Fruit fly (Drosophila melanogaster) whole organism, prepupa: ENCODE data around the gene sip3.

ENCODE experiments used
- Blimp-1 ChIP-seq: fragments of 200-800 bp; sonication (Bioruptor generic); optimal IDR thresholded peaks from 3 replicates; lab custom pipeline; 2017; ENCODE audit warnings: missing biosample characterization, missing genetic modification characterization, mild to moderate bottlenecking, moderate library complexity, missing genetic modification reagents
- CG10631 ChIP-seq: fragments of 200-800 bp; sonication (Bioruptor generic); optimal IDR thresholded peaks from 2 replicates; lab custom pipeline; 2016; ENCODE audit warnings: missing biosample characterization, missing genetic modification characterization
- CG10669 ChIP-seq: fragments of 200-800 bp; sonication (Bioruptor generic); optimal IDR thresholded peaks from 3 replicates; lab custom pipeline; 2018; ENCODE audit warnings: missing biosample characterization, mild to moderate bottlenecking, missing genetic modification characterization, moderate library complexity
- CG11294 ChIP-seq: fragments of 200-800 bp; sonication (Bioruptor generic); IDR thresholded peaks from 2 replicates; pipeline ENCODE4 v1.3.6; 2022; ENCODE audit warnings: missing biosample characterization, missing genetic modification characterization
- CG11762 ChIP-seq: fragments of 200-800 bp; sonication (Bioruptor generic); optimal IDR thresholded peaks from 3 replicates; lab custom pipeline; 2016; ENCODE audit warnings: missing biosample characterization, missing genetic modification characterization; ENCODE audit not compliant: insufficient read depth
- CG15336 ChIP-seq: fragments of 200-800 bp; sonication (Bioruptor generic); IDR thresholded peaks from 2 replicates; pipeline ENCODE4 v1.3.6; 2022; ENCODE audit warnings: missing biosample characterization, missing genetic modification characterization
- CG16779 ChIP-seq: fragments of 200-800 bp; sonication (Bioruptor generic); optimal IDR thresholded peaks from 3 replicates; lab custom pipeline; 2017; ENCODE audit warnings: missing biosample characterization, mild to moderate bottlenecking, missing genetic modification characterization
- CG31627 ChIP-seq: fragments of 200-800 bp; sonication (Bioruptor generic); optimal IDR thresholded peaks from 3 replicates; lab custom pipeline; 2016; ENCODE audit warnings: missing biosample characterization, missing genetic modification characterization
- CG32006 ChIP-seq: fragments of 200-800 bp; sonication (Bioruptor generic); optimal IDR thresholded peaks from 3 replicates; lab custom pipeline; 2017; ENCODE audit warnings: missing biosample characterization, mild to moderate bottlenecking, missing genetic modification characterization
- CG6163 ChIP-seq: fragments of 200-800 bp; sonication (Bioruptor generic); IDR thresholded peaks from 3 replicates; pipeline ENCODE4 v1.3.6; 2022; ENCODE audit warnings: missing biosample characterization, missing genetic modification characterization
- CG6808 ChIP-seq: fragments of 200-800 bp; sonication (Bioruptor generic); optimal IDR thresholded peaks from 3 replicates; lab custom pipeline; 2017; ENCODE audit warnings: missing biosample characterization, missing genetic modification characterization, mild to moderate bottlenecking, moderate library complexity, missing genetic modification reagents
- CG6854 ChIP-seq: fragments of 200-800 bp; sonication (Bioruptor generic); optimal IDR thresholded peaks from 2 replicates; lab custom pipeline; 2017; ENCODE audit warnings: missing biosample characterization, mild to moderate bottlenecking, missing genetic modification characterization
- CG8119 ChIP-seq: fragments of 200-800 bp; sonication (Bioruptor generic); IDR thresholded peaks from 3 replicates; pipeline ENCODE4 v1.3.6; 2022; ENCODE audit warnings: missing biosample characterization, missing genetic modification characterization
- CG8319 ChIP-seq: fragments of 200-800 bp; sonication (Bioruptor generic); optimal IDR thresholded peaks from 3 replicates; lab custom pipeline; 2016; ENCODE audit warnings: missing biosample characterization, missing genetic modification characterization
- CG8632 ChIP-seq: fragments of 200-800 bp; sonication (Bioruptor generic); optimal IDR thresholded peaks from 3 replicates; lab custom pipeline; 2016; ENCODE audit warnings: missing biosample characterization, missing genetic modification characterization
- CG9139 ChIP-seq: fragments of 200-800 bp; sonication (Bioruptor generic); optimal IDR thresholded peaks from 3 replicates; lab custom pipeline; 2017; ENCODE audit warnings: missing biosample characterization, mild to moderate bottlenecking, missing genetic modification characterization
- Eip75B ChIP-seq: fragments of 200-800 bp; sonication (Bioruptor generic); optimal IDR thresholded peaks from 3 replicates; lab custom pipeline; 2016; ENCODE audit warnings: missing biosample characterization, missing genetic modification characterization
- Eip78C ChIP-seq: fragments of 200-800 bp; sonication (Bioruptor generic); peaks from one replicate; lab custom pipeline; 2016; ENCODE audit warnings: missing biosample characterization, missing genetic modification characterization
- Ets21C ChIP-seq: fragments of 200-800 bp; sonication (Bioruptor generic); optimal IDR thresholded peaks from 3 replicates; lab custom pipeline; 2016; ENCODE audit warnings: missing biosample characterization, missing genetic modification characterization
- Gug ChIP-seq: fragments of 200-800 bp; sonication (Bioruptor generic); IDR thresholded peaks from 2 replicates; pipeline ENCODE4 v1.3.6; 2022; ENCODE audit warnings: missing biosample characterization, missing genetic modification characterization
- Hr38 ChIP-seq: sonication (Bioruptor generic); optimal IDR thresholded peaks from 2 replicates; lab custom pipeline; 2016; ENCODE audit warnings: missing biosample characterization, missing genetic modification characterization
- Lpt ChIP-seq: fragments of 200-800 bp; sonication (Bioruptor generic); optimal IDR thresholded peaks from 3 replicates; lab custom pipeline; 2016; ENCODE audit warnings: missing biosample characterization, missing genetic modification characterization
- Met ChIP-seq: fragments of 200-800 bp; sonication (Bioruptor generic); optimal IDR thresholded peaks from 3 replicates; lab custom pipeline; 2016; ENCODE audit warnings: missing biosample characterization, missing genetic modification characterization
- OdsH ChIP-seq: fragments of 200-800 bp; sonication (Bioruptor generic); optimal IDR thresholded peaks from 3 replicates; lab custom pipeline; 2016; ENCODE audit warnings: missing biosample characterization, missing genetic modification characterization
- Smox ChIP-seq: fragments of 200-800 bp; sonication (Bioruptor generic); optimal IDR thresholded peaks from 3 replicates; lab custom pipeline; 2016; ENCODE audit warnings: missing biosample characterization, missing genetic modification characterization
- Sox15 ChIP-seq: fragments of 200-800 bp; sonication (Bioruptor generic); optimal IDR thresholded peaks from 3 replicates; lab custom pipeline; 2016; ENCODE audit warnings: missing biosample characterization, missing genetic modification characterization
- achi ChIP-seq: fragments of 200-800 bp; sonication (Bioruptor generic); optimal IDR thresholded peaks from 3 replicates; lab custom pipeline; 2016; ENCODE audit warnings: missing biosample characterization, missing genetic modification characterization
- acj6 ChIP-seq: fragments of 200-800 bp; sonication (Bioruptor generic); optimal IDR thresholded peaks from 3 replicates; lab custom pipeline; 2016; ENCODE audit warnings: missing biosample characterization, missing genetic modification characterization
- dsx ChIP-seq: fragments of 200-800 bp; optimal IDR thresholded peaks from 3 replicates; lab custom pipeline; 2019; ENCODE audit warnings: missing biosample characterization, mild to moderate bottlenecking, missing genetic modification characterization, moderate library complexity; ENCODE audit not compliant: poor library complexity, severe bottlenecking
- eg ChIP-seq: fragments of 200-800 bp; sonication (Bioruptor generic); IDR thresholded peaks from 3 replicates; pipeline ENCODE4 v1.3.6; 2022; ENCODE audit warnings: missing biosample characterization, missing genetic modification characterization
- fd59A ChIP-seq: fragments of 200-800 bp; sonication (Bioruptor generic); optimal IDR thresholded peaks from 2 replicates; lab custom pipeline; 2017; ENCODE audit warnings: missing biosample characterization, mild to moderate bottlenecking, missing genetic modification characterization, missing genetic modification reagents
- lz ChIP-seq: fragments of 200-800 bp; sonication (Bioruptor generic); optimal IDR thresholded peaks from 3 replicates; lab custom pipeline; 2016; ENCODE audit warnings: missing biosample characterization, missing genetic modification characterization
- pdm3 ChIP-seq: fragments of 200-800 bp; sonication (Bioruptor generic); optimal IDR thresholded peaks from 3 replicates; lab custom pipeline; 2016; ENCODE audit warnings: missing biosample characterization, missing genetic modification characterization
- spab ChIP-seq: fragments of 200-800 bp; sonication (Bioruptor generic); optimal IDR thresholded peaks from 2 replicates; lab custom pipeline; 2017; ENCODE audit warnings: missing biosample characterization, mild to moderate bottlenecking, missing genetic modification characterization, missing genetic modification reagents
- svp ChIP-seq: fragments of 200-800 bp; sonication (Bioruptor generic); peaks from one replicate; lab custom pipeline; 2016; ENCODE audit warnings: missing biosample characterization, missing genetic modification characterization
- topi ChIP-seq: fragments of 200-800 bp; sonication (Bioruptor generic); optimal IDR thresholded peaks from 3 replicates; lab custom pipeline; 2016; ENCODE audit warnings: missing biosample characterization, missing genetic modification characterization
- vri ChIP-seq: fragments of 200-800 bp; sonication (Bioruptor generic); optimal IDR thresholded peaks from 3 replicates; lab custom pipeline; 2016; ENCODE audit warnings: missing biosample characterization, mild to moderate bottlenecking, missing genetic modification characterization

The sip3 gene

DNA sequence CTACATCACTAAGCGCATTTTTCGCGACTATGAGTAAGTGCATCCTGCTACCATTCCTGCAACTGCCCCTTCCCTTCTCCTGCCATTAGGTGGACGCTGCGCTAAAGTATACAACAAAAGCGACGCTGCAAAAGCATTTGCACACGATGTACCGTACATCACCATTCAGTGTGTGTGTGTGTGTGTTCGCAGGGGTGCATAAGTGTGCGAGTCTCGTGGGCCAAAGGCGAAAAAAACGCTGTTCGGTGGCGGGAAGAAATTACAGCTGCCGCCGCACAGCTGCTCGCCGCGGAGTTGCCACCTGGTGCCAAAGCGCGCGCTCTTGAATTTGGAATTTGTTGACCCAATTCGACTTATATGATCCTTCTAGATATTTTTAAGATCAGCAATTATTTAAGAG, 22.4 kb downstream of the sip3 start:
- TF ChIP-seq Met (GFP tag; lab: Kevin White, UChicago) (no peak), CG6854 (peak; percentile 52), svp (GFP tag; lab: Kevin White, UChicago) (peak; percentile 97)

DNA sequence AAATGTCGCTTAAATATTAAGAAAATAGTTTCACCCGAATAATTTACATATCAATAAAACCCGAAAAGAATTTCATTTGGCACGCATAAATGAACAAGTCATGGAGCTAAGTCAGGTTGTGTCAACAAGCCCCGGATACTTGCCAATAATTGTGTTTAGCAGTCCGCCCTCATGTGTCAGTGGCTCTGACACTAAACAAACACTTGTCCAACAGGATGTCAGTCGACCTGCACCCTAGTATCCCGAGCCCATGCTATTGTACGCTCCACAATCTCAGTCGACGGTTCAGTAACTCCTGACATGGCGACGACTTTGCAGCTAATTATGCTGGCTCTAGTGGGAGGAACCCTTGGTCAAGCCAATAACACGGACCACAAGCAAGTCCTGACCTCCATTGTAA, 28.6 kb downstream of the sip3 start, which contains the start of gene Ir100a:
Gene Ir100a (plus strand): TSS at position 301 of the 400 bp plus-strand sequence.
- TF ChIP-seq CG11294 (no peak), acj6 (GFP tag; lab: Kevin White, UChicago) (no peak), pdm3 (GFP tag; lab: Kevin White, UChicago) (no peak), topi (GFP tag; lab: Kevin White, UChicago) (no peak), dsx (GFP tag; lab: Kevin White, UChicago) (no peak), CG8119 (GFP tag; lab: Robert Waterston, UW) (no peak)
- TF ChIP-seq, all 60 proteins: peak for 0

DNA sequence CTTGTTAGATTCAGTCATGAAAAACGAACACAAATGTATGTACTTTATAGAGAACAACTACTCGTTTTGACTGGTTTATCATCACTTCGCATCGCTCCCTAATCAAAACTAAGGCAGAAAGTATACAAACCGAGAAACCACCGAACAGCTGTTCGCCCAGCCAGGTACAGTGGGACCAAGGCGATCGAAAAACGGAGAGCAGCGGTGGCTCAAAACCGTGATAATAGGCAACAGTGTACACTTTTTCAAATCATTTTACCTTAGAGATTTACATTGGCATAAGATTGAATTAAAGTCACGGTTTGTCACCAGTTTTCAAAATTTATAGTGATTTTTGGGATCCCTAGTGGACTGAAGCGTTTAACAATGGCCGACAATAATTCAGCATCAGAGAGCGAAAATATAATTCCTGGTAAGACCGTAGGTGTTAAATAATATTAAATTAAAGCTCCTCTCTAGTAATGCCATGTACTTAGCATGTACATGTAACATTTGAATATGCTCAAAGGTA, 33.3 kb downstream of the sip3 start, which contains the start of the genes CG42233 and CG1971:
Gene CG42233 (minus strand): TSS at position 51 of the 511 bp plus-strand sequence.
Gene CG1971 (plus strand): TSS at position 241 of the 511 bp plus-strand sequence.
- TF ChIP-seq CG11762 (GFP tag; lab: Kevin White, UChicago): peak; percentile 7
- peak; percentile 64 for TF ChIP-seq CG31627 (GFP tag; lab: Kevin White, UChicago)
- TF ChIP-seq Ets21C (GFP tag; lab: Kevin White, UChicago): no peak
- no peak for TF ChIP-seq vri (GFP tag; lab: Kevin White, UChicago)
- TF ChIP-seq spab: peak; percentile 16
- TF ChIP-seq Gug: 0 out of 2 replicates have a peak, but pooled peaks have one; percentile 20
- TF ChIP-seq CG32006 (GFP tag; lab: Kevin White, UChicago): no peak
- TF ChIP-seq Smox: no peak
- no peak for TF ChIP-seq CG11294
- TF ChIP-seq CG16779: peak; percentile 11
- no peak for TF ChIP-seq Blimp-1 (GFP tag; lab: Kevin White, UChicago)
- no peak for TF ChIP-seq Eip78C (GFP tag; lab: Kevin White, UChicago)
- no peak for TF ChIP-seq CG6854
- peak; percentile 38; the same call in 1 of the 2 replicates for TF ChIP-seq CG15336 (GFP tag; lab: Robert Waterston, UW)
- no peak for TF ChIP-seq achi (GFP tag; lab: Kevin White, UChicago)
- peak; percentile 69; the same call in 2 of the 3 replicates for TF ChIP-seq CG6163 (GFP tag; lab: Robert Waterston, UW)
- no peak for TF ChIP-seq CG9139 (GFP tag; lab: Kevin White, UChicago)
- TF ChIP-seq CG10669 (GFP tag; lab: Kevin White, UChicago): no peak
- no peak for TF ChIP-seq CG8119 (GFP tag; lab: Robert Waterston, UW)
- peak; percentile 27 for TF ChIP-seq CG8319
- TF ChIP-seq svp (GFP tag; lab: Kevin White, UChicago): peak; percentile 84
- no peak for TF ChIP-seq CG6808 (GFP tag; lab: Kevin White, UChicago)
- no peak for TF ChIP-seq CG8632 (GFP tag; lab: Kevin White, UChicago)
- TF ChIP-seq lz (GFP tag; lab: Kevin White, UChicago): peak; percentile 56
- TF ChIP-seq OdsH (GFP tag; lab: Kevin White, UChicago): no peak
- no peak for TF ChIP-seq Lpt
- no peak for TF ChIP-seq Eip75B
- no peak for TF ChIP-seq fd59A
- TF ChIP-seq Met (GFP tag; lab: Kevin White, UChicago): no peak
- TF ChIP-seq eg (GFP tag; lab: Robert Waterston, UW): peak; percentile 53; the same call in 2 of the 3 replicates
- TF ChIP-seq acj6 (GFP tag; lab: Kevin White, UChicago): peak; percentile 57
- peak; percentile 7 for TF ChIP-seq Sox15 (GFP tag; lab: Kevin White, UChicago)
- no peak for TF ChIP-seq Hr38 (GFP tag; lab: Kevin White, UChicago)
- TF ChIP-seq dsx (GFP tag; lab: Kevin White, UChicago): no peak
- TF ChIP-seq CG10631 (GFP tag; lab: Kevin White, UChicago): peak; percentile 58
